Worm (Caenorhabditis elegans): ENCODE measurements around the gene F07A11.1.
"Not testable (repeated sequence)": the region's sequence is repeated elsewhere in the genome, so short reads cannot be mapped to it uniquely, and the experiment has no call there.

F07A11.1 gene

ce11 chrII:11577861-11578260, 14.1 kb downstream of the F07A11.1 start:
- TF ChIP-seq unc-62 (GFP tag; optimal IDR thresholded peaks at IDR 0.05): no peak

ce11 chrII:11577397-11577796, 14.5 kb downstream of the F07A11.1 start, which contains the start of gene pcs-1:
pcs-1 (minus strand) TSS chrII:11577740.
- TF ChIP-seq unc-62 (GFP tag; optimal IDR thresholded peaks at IDR 0.05): no peak

- no peak for TF ChIP-seq unc-62 (GFP tag; optimal IDR thresholded peaks at IDR 0.05)
Measured at ce11 chrII:11572944-11573343, 19.0 kb downstream of the F07A11.1 start, which contains the start of gene F54D5.2. F54D5.2 (plus strand) TSS chrII:11573180.

ce11 chrII:11571260-11571854, 20.6 kb downstream of the F07A11.1 start, which contains the start of gene F54D5.3:
F54D5.3 (plus strand) TSS chrII:11571805.
- TF ChIP-seq unc-62 (GFP tag; optimal IDR thresholded peaks at IDR 0.05): no peak

ce11 chrII:11569213-11569868, 22.6 kb downstream of the F07A11.1 start, which contains the start of the genes F54D5.23 and F54D5.4:
F54D5.23 (minus strand) TSS chrII:11569287.
F54D5.4 (plus strand) TSS chrII:11569818.
- TF ChIP-seq unc-62 (GFP tag; optimal IDR thresholded peaks at IDR 0.05): no peak

ce11 chrII:11568670-11569069, 23.3 kb downstream of the F07A11.1 start:
- no peak for TF ChIP-seq unc-62 (GFP tag; optimal IDR thresholded peaks at IDR 0.05)

ce11 chrII:11566970-11567711, 24.8 kb downstream of the F07A11.1 start, which contains the start of gene F54D5.5:
F54D5.5 (minus strand) TSS chrII:11567020.
- TF ChIP-seq unc-62 (GFP tag; optimal IDR thresholded peaks at IDR 0.05): no peak

- no peak for TF ChIP-seq unc-62 (GFP tag; optimal IDR thresholded peaks at IDR 0.05)
Measured at ce11 chrII:11564127-11564526, 27.8 kb downstream of the F07A11.1 start, which contains the start of gene F54D5.15. F54D5.15 (minus strand) TSS chrII:11564227.

- TF ChIP-seq unc-62 (GFP tag; optimal IDR thresholded peaks at IDR 0.05): no peak
Measured at ce11 chrII:11556338-11556737, 35.6 kb downstream of the F07A11.1 start, which contains the start of gene F54D5.17. F54D5.17 (plus strand) TSS chrII:11556638.

ce11 chrII:11555634-11556033, 36.3 kb downstream of the F07A11.1 start, which contains the start of gene F54D5.24:
F54D5.24 (plus strand) TSS chrII:11555949.
- no peak for TF ChIP-seq unc-62 (GFP tag; optimal IDR thresholded peaks at IDR 0.05)

ce11 chrII:11551981-11552380, 39.9 kb downstream of the F07A11.1 start, which contains the start of gene dhgd-1:
dhgd-1 (minus strand) TSS chrII:11552081.
- not testable (repeated sequence) for TF ChIP-seq unc-62 (GFP tag; optimal IDR thresholded peaks at IDR 0.05)

- no peak for TF ChIP-seq unc-62 (GFP tag; optimal IDR thresholded peaks at IDR 0.05)
Measured at ce11 chrII:11547254-11547687, 44.7 kb downstream of the F07A11.1 start, which contains the start of gene F54D5.7. F54D5.7 (plus strand) TSS chrII:11547517.

ce11 chrII:11545952-11546325, 46.0 kb downstream of the F07A11.1 start:
- TF ChIP-seq unc-62 (GFP tag; optimal IDR thresholded peaks at IDR 0.05): no peak

- no peak for TF ChIP-seq unc-62 (GFP tag; optimal IDR thresholded peaks at IDR 0.05)
Measured at ce11 chrII:11545299-11545951, 46.5 kb downstream of the F07A11.1 start, which contains the start of gene dnj-13. dnj-13 (plus strand) TSS chrII:11545701.

ce11 chrII:11544714-11545113, 47.2 kb downstream of the F07A11.1 start, which contains the start of gene F54D5.9:
F54D5.9 (minus strand) TSS chrII:11544828.
- TF ChIP-seq unc-62 (GFP tag; optimal IDR thresholded peaks at IDR 0.05): no peak
